Fruit fly (Drosophila melanogaster) whole organism: ENCODE results near the gene CG46270.
A peak's percentile ranks its signal among the peaks of the same experiment; 100 is the strongest.

Source experiments
- CG8478 ChIP-seq: fragments of >200 bp; optimal IDR thresholded peaks from 2 replicates; lab custom pipeline; 2018; ENCODE audit warnings: inconsistent platforms
- Dll ChIP-seq: fragments of >200 bp; optimal IDR thresholded peaks from 2 replicates; lab custom pipeline; 2017
- EcR ChIP-seq, 2 experiments: fragments of >200 bp; optimal IDR thresholded peaks; 2 replicates each; lab custom pipeline; 2017; ENCODE audit warnings: missing biosample characterization in 2 of 2, missing genetic modification characterization in 2 of 2, missing genetic modification reagents in 2 of 2
- pan ChIP-seq: fragments of >200 bp; optimal IDR thresholded peaks from 2 replicates; lab custom pipeline; 2017
- psq ChIP-seq: fragments of >200 bp; optimal IDR thresholded peaks from 2 replicates; lab custom pipeline; 2017
- usp ChIP-seq: fragments of >200 bp; optimal IDR thresholded peaks from 2 replicates; lab custom pipeline; 2017; ENCODE audit warnings: missing biosample characterization, missing genetic modification characterization, mixed read lengths

The CG46270 gene

DNA sequence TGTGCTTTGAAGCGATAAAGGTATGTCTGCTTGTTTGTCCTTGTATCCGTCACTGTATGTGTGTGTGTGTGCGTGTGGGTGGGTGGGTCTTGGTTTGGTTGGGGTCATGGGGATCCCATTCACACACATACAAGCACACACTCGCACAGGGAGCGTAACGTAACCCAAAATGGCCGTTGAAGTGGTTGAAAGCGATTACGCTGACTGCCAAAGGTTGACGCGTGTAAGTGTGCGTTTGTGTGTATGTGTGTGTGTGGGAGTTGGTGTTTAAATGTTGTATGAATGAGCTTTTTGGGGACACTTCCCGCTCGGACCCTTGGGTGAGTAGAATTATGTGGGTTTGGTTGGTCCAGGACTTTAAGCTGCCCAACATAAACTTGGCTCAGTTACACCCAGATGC lies 7.1 kb downstream of the CG46270 start:
- no peak for TF ChIP-seq EcR (GFP tag; optimal IDR thresholded peaks at IDR 0.05; lab: Kevin White, UChicago)
- TF ChIP-seq CG8478: no peak
- TF ChIP-seq pan: no peak
- no peak for TF ChIP-seq psq
- TF ChIP-seq Dll (lab: Kevin White, UChicago): no peak
- TF ChIP-seq usp (GFP tag; lab: Kevin White, UChicago): no peak

DNA sequence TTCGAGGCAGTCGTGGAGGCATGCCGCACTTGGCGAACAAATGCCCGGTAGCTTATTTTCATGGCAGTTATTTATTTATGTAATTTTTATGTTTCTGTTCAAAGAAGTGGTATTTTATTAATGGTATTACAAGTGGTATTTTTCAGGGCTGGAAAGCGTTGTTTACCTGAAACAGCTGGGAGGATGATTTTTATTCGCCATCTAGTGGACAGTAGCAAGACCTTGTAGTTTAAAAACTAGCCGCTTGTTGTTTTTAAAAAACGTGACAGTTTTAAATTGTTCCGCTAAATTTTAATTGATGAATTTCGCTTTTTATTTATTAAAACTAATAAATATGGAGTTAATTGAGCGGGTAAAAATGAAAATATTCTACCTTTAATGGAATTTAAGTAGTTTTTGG lies 12.3 kb downstream of the CG46270 start, which contains the start of gene CG6345:
Gene CG6345, minus strand, starts transcription at position 124 of the 400 bp plus-strand sequence.
- TF ChIP-seq usp (GFP tag; lab: Kevin White, UChicago) (no peak), EcR (GFP tag; optimal IDR thresholded peaks at IDR 0.05; lab: Kevin White, UChicago) (no peak), CG8478 (no peak), pan (no peak), Dll (lab: Kevin White, UChicago) (no peak)

DNA sequence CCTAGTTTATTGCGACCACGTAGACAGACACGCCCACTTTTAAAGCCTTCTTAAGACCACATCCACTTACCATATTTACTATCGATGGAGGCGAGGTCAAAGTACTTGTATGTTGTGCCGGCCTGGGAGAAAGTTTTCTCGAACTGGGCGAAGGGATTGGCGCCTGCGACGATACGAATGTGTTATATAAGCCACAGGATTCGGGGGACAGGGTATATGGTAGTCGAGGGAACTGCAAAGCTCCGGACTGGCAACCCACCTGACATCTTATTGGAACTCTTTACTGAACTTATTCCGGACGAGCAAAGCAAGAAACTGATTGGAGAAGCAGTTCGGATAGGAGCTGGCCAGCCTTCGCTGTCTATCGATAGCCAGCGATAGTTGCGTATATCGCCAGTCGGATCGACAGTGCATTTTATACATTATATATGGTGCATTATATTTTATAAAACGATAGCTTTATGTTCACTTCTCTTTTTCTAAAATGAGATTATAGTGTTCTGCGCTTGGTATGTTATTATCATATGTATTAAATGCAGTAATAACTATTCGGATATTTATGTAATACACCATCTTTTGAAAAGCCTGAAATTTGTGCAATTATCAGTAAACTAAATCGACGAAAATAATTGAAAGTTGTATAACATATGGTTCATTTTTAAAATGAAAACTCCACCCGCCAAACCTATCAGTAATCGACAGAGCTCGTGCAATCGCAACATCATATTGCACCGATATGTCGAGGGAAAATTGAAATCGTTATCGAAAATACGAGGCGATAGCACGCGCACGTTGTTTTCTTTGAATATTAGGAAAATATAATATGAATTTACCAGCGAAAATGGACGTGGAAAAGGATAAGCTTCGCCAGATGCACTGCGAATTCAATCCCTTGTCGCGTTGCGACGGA lies 15.4 kb downstream of the CG46270 start, which contains the start of the genes Irp-1B and Rrp46:
Gene Irp-1B, minus strand, starts transcription at position 320 of the 910 bp plus-strand sequence.
Gene Rrp46, plus strand, starts transcription at position 752 of the 910 bp plus-strand sequence.
- TF ChIP-seq EcR (GFP tag; optimal IDR thresholded peaks at IDR 0.05; lab: Kevin White, UChicago) (peak in 1 of 2 experiments; percentile 72), CG8478 (no peak)

DNA sequence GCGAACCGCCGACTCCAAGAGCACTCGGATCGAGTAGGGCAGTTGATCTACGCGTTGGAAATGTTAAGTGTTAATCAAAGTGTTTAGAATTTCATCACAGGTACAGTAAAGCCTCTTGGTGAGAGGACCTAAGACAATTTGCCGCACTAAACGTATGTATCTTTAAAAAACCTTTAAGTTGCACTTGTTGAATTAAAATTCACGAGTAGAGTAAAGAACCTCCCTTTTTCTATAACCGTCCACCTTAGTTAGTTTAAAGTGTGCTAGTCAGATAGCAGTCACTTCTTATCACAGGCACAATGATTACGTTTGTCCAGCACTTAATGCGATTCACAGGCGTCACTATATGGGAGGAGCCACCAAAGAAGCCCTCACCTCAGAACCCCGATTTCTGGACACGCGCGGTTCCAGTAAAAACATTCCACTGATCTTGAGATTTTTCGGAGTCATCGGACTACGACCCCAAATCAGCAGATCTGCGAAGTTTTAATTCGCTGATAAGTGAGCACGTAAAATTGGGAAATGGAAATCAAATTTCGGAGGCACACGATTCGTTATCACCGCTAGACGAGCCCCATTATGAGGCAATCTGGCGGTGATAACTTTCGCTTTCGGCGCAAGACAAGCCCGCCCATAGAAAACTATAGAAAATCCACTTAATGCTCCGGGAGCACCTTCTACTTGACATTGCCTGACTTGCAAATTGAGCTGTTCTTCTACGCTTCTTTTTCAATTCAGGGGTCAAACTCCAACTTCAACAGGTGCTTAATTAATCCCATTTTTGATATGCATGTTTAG lies 16.3 kb downstream of the CG46270 start:
- TF ChIP-seq EcR (GFP tag; optimal IDR thresholded peaks at IDR 0.05; lab: Kevin White, UChicago): no peak
- no peak for TF ChIP-seq usp (GFP tag; lab: Kevin White, UChicago)
- no peak for TF ChIP-seq CG8478
- TF ChIP-seq Dll (lab: Kevin White, UChicago): no peak
- TF ChIP-seq psq: no peak
- TF ChIP-seq pan: no peak

DNA sequence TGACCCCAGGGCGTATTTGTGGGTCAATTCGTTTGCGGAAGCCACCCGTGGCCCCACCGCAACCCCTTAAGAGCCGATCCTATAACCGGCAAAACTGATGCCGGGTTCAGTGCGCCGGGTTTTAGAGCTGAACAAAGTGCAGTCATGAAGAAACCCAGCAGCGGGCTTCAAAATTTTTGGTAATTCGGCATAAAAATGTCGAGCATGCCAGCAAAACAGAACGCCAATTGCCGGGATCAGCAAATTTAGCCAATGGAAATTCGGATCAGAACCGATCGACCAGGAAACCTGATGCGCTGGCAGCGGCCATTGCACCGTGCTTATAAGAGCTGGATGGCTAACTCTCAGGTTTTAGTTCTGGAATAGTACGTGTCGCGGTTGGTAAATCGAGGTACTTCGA lies 20.6 kb downstream of the CG46270 start:
- TF ChIP-seq CG8478: no peak
- TF ChIP-seq psq: no peak
- TF ChIP-seq EcR (GFP tag; optimal IDR thresholded peaks at IDR 0.05; lab: Kevin White, UChicago): no peak
- no peak for TF ChIP-seq pan
- no peak for TF ChIP-seq Dll (lab: Kevin White, UChicago)
- TF ChIP-seq usp (GFP tag; lab: Kevin White, UChicago): no peak

DNA sequence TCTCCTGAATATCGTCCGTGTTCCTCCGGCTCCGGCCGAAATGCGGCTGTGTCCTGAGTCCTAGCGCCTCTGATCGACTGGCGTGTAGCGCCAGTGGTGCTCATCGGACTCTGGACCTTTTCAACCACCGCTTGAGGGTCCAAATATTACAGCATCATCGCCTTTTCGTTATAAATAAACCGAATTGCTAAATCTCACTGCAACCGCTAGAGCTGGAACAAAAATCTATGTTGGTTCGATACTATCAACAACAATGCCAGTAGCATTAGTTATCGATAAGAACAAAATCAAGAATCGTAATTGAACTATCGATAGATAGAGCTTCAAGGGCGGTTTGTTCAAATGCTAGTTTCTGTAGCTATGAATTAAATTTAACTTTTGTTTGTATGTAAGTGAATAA lies 21.2 kb downstream of the CG46270 start, which contains the start of gene CG6325:
Gene CG6325, minus strand, starts transcription at position 220 of the 400 bp plus-strand sequence.
- TF ChIP-seq psq (no peak), pan (no peak), usp (GFP tag; lab: Kevin White, UChicago) (no peak), CG8478 (no peak), EcR (GFP tag; optimal IDR thresholded peaks at IDR 0.05; lab: Kevin White, UChicago) (no peak), Dll (lab: Kevin White, UChicago) (no peak)

DNA sequence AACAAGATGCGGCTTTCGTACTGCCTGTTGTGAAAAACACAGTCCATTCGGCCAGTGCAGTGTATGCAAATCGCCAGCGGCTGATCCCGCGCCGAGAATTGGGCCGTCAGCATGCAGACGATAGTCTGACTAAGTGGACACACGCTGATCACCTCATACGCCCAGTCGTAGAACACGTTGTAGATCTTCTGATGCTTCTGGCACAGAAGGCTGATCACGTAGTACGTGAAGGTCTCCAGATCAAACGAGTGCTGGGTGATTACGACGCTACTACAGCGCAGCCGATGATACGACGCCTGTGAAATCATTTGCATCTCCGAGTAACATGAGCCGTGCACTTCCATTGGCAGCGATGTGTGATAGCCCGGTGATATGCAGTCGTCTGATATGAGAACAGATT lies 24.3 kb downstream of the CG46270 start:
- TF ChIP-seq usp (GFP tag; lab: Kevin White, UChicago): no peak
- no peak for TF ChIP-seq psq
- TF ChIP-seq Dll (lab: Kevin White, UChicago): no peak
- no peak for TF ChIP-seq pan

DNA sequence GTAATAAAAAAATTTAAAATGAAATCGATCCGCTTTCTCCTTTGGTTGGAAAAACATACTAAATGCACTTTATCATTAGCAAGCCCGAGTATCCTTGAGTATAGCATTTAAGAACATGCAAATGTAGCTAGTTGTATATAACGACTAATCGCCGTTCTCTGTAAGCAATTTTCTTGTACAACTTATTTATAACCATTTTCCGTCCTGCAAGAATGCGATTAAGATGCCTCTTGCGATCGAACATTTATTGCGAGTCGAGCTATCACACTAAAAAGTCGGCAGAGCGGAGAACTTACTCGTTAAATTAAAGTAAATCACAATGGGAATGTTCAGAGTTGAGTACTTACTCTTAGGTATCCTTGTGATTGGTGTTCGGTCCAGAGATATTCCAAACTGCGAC lies 27.5 kb downstream of the CG46270 start, which contains the start of gene mthl11:
Gene mthl11, plus strand, starts transcription at position 301 of the 400 bp plus-strand sequence.
- TF ChIP-seq EcR (GFP tag; optimal IDR thresholded peaks at IDR 0.05; lab: Kevin White, UChicago) (no peak), Dll (lab: Kevin White, UChicago) (no peak), usp (GFP tag; lab: Kevin White, UChicago) (no peak), psq (no peak), CG8478 (no peak), pan (no peak)

DNA sequence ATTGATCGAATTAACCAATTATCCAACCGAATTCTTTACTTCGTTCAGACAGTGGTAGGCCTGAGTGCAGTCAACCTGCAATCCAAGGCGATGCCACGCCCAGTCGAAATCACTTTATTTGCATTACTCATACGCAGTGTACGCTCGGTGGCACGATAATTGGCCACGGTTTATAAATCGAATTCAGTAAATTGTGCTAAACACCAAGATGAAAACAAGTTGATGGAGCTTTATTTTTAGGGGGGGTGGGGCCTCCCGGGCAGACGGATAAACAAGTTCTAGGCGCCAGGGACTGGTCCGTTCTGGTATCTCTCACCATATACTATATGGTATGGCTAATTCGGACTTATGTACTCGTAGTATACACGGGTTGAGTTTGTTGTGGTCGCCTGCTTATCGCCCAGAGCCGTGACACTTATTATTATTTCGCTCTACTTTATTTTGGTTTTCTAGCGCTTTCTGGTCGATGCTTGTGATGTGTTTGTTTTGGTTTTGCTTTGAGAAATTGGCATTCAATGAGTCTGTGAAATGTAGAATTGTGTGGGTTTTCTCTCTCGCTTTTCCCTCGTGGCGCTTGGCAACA lies 32.9 kb downstream of the CG46270 start:
- no peak for TF ChIP-seq pan
- TF ChIP-seq Dll (lab: Kevin White, UChicago): no peak
- no peak for TF ChIP-seq CG8478
- TF ChIP-seq usp (GFP tag; lab: Kevin White, UChicago): no peak

DNA sequence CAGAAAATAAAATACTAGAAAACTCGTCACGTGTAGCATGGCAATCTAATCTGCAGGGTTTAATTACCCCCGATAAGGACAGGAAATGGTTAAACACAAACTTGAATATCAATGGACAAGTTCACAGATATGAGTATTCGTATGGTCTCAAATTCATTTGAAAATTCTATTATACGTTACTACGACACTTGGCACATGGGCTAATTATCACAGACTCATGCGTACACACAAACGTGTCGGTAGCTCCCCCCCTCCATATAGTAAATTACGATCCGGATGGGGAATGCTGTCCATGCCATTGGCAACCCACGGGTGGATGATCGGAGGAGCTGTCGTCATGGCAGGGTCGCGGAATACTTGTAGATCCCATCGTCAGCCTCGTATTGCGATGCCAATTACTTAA lies 33.9 kb downstream of the CG46270 start:
- TF ChIP-seq EcR (GFP tag; optimal IDR thresholded peaks at IDR 0.05; lab: Kevin White, UChicago): no peak

DNA sequence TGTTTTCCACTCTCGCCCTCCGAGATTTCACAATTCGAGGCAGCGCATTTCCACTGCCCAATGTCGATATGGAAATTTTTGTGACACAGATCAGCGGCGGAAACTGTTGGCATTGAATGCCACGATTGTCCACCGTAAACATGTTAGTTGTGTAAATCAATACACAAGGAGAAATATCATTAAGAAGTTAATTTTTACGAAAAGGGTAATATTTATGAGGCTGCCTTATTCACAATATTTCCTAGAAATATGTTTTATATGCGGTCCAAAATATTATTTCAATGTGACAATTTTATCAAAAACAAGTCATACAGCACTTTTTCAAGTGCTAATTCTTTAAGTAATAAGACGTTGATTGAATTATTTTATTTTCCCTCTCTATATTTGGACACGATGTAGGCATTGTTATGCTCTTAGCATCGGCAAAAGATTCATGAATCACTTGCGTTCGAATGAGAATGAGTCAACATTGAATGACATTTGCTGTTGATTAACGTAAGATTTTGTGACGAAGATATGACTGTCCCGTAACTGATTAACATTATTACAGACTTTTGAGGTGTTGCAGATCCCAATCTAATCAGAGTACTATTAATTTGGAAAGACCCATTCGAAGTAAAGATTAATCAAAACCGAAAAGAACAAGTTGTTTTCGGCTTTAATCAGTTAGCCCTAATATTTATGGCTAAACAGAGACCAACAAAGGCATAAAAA lies 34.4 kb downstream of the CG46270 start:
- no peak for TF ChIP-seq usp (GFP tag; lab: Kevin White, UChicago)
- TF ChIP-seq pan: no peak
- TF ChIP-seq Dll (lab: Kevin White, UChicago): no peak
- no peak for TF ChIP-seq CG8478
- TF ChIP-seq psq: no peak
- TF ChIP-seq EcR (GFP tag; optimal IDR thresholded peaks at IDR 0.05; lab: Kevin White, UChicago): no peak
